Worm (Caenorhabditis elegans): ENCODE measurements around the gene clec-162.

DNA sequence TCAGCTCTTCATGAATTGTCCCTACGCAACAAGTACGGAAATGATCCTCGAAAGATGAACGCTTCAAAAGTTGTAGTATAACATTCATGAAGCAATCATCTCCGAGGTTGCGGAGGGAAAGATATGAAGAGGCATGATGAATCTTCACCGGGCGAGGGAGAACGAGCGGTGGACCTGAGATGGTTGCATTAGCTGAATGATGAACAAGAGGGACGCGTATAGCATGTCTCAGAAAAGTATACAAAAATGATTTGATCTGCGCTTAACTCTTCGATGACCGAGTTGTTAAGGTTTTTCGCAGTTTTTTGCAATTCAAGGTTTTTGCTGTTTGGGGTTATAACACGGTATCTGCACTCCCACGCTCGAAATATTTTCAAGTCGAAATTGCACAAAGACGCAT lies 39.1 kb downstream of the clec-162 start, which contains the start of gene C07A9.10:
- TF ChIP-seq ceh-34 (tag; optimal IDR thresholded peaks at IDR 0.05) = no peak
- no peak for TF ChIP-seq F13H6.1 (tag; optimal IDR thresholded peaks at IDR 0.05)
- TF ChIP-seq hlh-13 (GFP tag; optimal IDR thresholded peaks at IDR 0.05) = no peak
- TF ChIP-seq rnt-1 (tag; optimal IDR thresholded peaks at IDR 0.05) = no peak
- TF ChIP-seq mec-3 (tag; optimal IDR thresholded peaks at IDR 0.05; ENCODE audit: borderline replicate concordance) = no peak
- no peak for TF ChIP-seq ceh-22 (tag; optimal IDR thresholded peaks at IDR 0.05)
- TF ChIP-seq ceh-9 (tag; optimal IDR thresholded peaks at IDR 0.05) = no peak
- no peak for TF ChIP-seq odd-2 (tag; optimal IDR thresholded peaks at IDR 0.05)
- TF ChIP-seq hlh-6 (tag; optimal IDR thresholded peaks at IDR 0.05) = no peak
- TF ChIP-seq madf-2 (tag; optimal IDR thresholded peaks at IDR 0.05) = no peak

All from whole organism, late embryonic.